Fruit fly (Drosophila melanogaster): ENCODE data around the gene CG6013.

CG6013 gene

dm6 chr3R:19010923-19011322 is 20.4 kb upstream of the CG6013 start (continued):
- TF ChIP-seq pzg (GFP tag; optimal IDR thresholded peaks at IDR 0.05), result no peak
- peak; percentile 16 for TF ChIP-seq CG18262 (tag; optimal IDR thresholded peaks at IDR 0.05)
- no peak for TF ChIP-seq CG10431 (GFP tag; optimal IDR thresholded peaks at IDR 0.05)
- TF ChIP-seq fu2 (GFP tag; optimal IDR thresholded peaks at IDR 0.05), result no peak
- no peak for TF ChIP-seq run (tag; optimal IDR thresholded peaks at IDR 0.05)
- no peak for TF ChIP-seq CG8388 (GFP tag; optimal IDR thresholded peaks at IDR 0.05)
- TF ChIP-seq Abd-B (GFP tag; optimal IDR thresholded peaks at IDR 0.05), result no peak
- no peak for TF ChIP-seq maf-S (GFP tag; optimal IDR thresholded peaks at IDR 0.05)
- no peak for TF ChIP-seq CG2202 (tag; optimal IDR thresholded peaks at IDR 0.05)
- no peak for TF ChIP-seq Dll (GFP tag; IDR thresholded peaks at IDR 0.05; ENCODE audit: partially characterized antibody)
- TF ChIP-seq CG2712 (tag; optimal IDR thresholded peaks at IDR 0.05), result peak; percentile 17
- no peak for TF ChIP-seq Usf (GFP tag; optimal IDR thresholded peaks at IDR 0.05)
- no peak for TF ChIP-seq CG12155 (GFP tag; optimal IDR thresholded peaks at IDR 0.05)
- no peak for TF ChIP-seq Nf-YB (GFP tag; optimal IDR thresholded peaks at IDR 0.05)
- TF ChIP-seq CG12769 (tag; optimal IDR thresholded peaks at IDR 0.05), result peak; percentile 30
- TF ChIP-seq Rfx (GFP tag; IDR thresholded peaks at IDR 0.05), result peak; percentile 36; the same call in 1 of the 2 replicates
- TF ChIP-seq kni (GFP tag; optimal IDR thresholded peaks at IDR 0.05), result no peak
- peak; percentile 7 for TF ChIP-seq Max (GFP tag; optimal IDR thresholded peaks at IDR 0.05)
- TF ChIP-seq YL-1 (GFP tag; optimal IDR thresholded peaks at IDR 0.05), result no peak
- no peak for TF ChIP-seq Dip2 (GFP tag; IDR thresholded peaks at IDR 0.05)
- TF ChIP-seq H15 (GFP tag; IDR thresholded peaks at IDR 0.05), result no peak
- no peak for TF ChIP-seq CG11456 (GFP tag; IDR thresholded peaks at IDR 0.05)
- no peak for TF ChIP-seq gcm (GFP tag; optimal IDR thresholded peaks at IDR 0.05)
- TF ChIP-seq Hr51 (GFP tag; optimal IDR thresholded peaks at IDR 0.05), result no peak
- TF ChIP-seq caup (GFP tag; optimal IDR thresholded peaks at IDR 0.05; ENCODE audit: severe bottlenecking), result peak; percentile 45
- no peak for TF ChIP-seq CG7963 (GFP tag; IDR thresholded peaks at IDR 0.05; ENCODE audit: partially characterized antibody)
- peak; percentile 39 for TF ChIP-seq Asciz (GFP tag; optimal IDR thresholded peaks at IDR 0.05)
- TF ChIP-seq tio (GFP tag; optimal IDR thresholded peaks at IDR 0.05), result no peak
- TF ChIP-seq ase (GFP tag; IDR thresholded peaks at IDR 0.05), result no peak
- no peak for TF ChIP-seq stwl (tag; optimal IDR thresholded peaks at IDR 0.05)
- TF ChIP-seq CG42726 (GFP tag; IDR thresholded peaks at IDR 0.05; ENCODE audit: partially characterized antibody), result no peak
- TF ChIP-seq H2.0 (GFP tag; IDR thresholded peaks at IDR 0.05), result no peak
- no peak for TF ChIP-seq CG3163 (GFP tag; optimal IDR thresholded peaks at IDR 0.05)
- TF ChIP-seq Gsc (GFP tag; IDR thresholded peaks at IDR 0.05), result no peak
- TF ChIP-seq salm (tag; optimal IDR thresholded peaks at IDR 0.05), result no peak
- TF ChIP-seq Antp (GFP tag; optimal IDR thresholded peaks at IDR 0.05), result no peak
- peak; percentile 23 for TF ChIP-seq dmrt11E (tag; optimal IDR thresholded peaks at IDR 0.05)
- TF ChIP-seq dati (GFP tag; IDR thresholded peaks at IDR 0.05), result no peak
- TF ChIP-seq CG7987 (GFP tag; optimal IDR thresholded peaks at IDR 0.05), result peak; percentile 2
- TF ChIP-seq CG31224 (GFP tag; IDR thresholded peaks at IDR 0.05), result no peak
- no peak for TF ChIP-seq CG43689 (GFP tag; IDR thresholded peaks at IDR 0.05)
- no peak for TF ChIP-seq nom (GFP tag; optimal IDR thresholded peaks at IDR 0.05)
- peak; percentile 13 for TF ChIP-seq slou (GFP tag; optimal IDR thresholded peaks at IDR 0.05)
- peak; percentile 59 for TF ChIP-seq CG15696 (tag; optimal IDR thresholded peaks at IDR 0.05)
- no peak for TF ChIP-seq Atf3 (GFP tag; optimal IDR thresholded peaks at IDR 0.05)
- no peak for TF ChIP-seq gro (GFP tag; optimal IDR thresholded peaks at IDR 0.05)
- no peak for TF ChIP-seq MTF-1 (GFP tag; optimal IDR thresholded peaks at IDR 0.05; ENCODE audit: borderline replicate concordance)
- no peak for TF ChIP-seq ken (GFP tag; IDR thresholded peaks at IDR 0.05)
- TF ChIP-seq ems (GFP tag; optimal IDR thresholded peaks at IDR 0.05), result no peak
- no peak for TF ChIP-seq Ets65A (GFP tag)
- TF ChIP-seq Mes4 (GFP tag; optimal IDR thresholded peaks at IDR 0.05), result no peak

Measured in whole organism, embryonic.